Fruit fly (Drosophila melanogaster) whole organism, adult: ENCODE measurements around the gene CG6441.

Source experiments
- CG11617 ChIP-seq: fragments of 200-800 bp; sonication (Bioruptor generic); optimal IDR thresholded peaks from 2 replicates; lab custom pipeline; 2017; ENCODE audit warnings: mild to moderate bottlenecking, missing biosample characterization, missing genetic modification reagents, missing genetic modification characterization
- CG7045 ChIP-seq: fragments of 200-800 bp; sonication (Bioruptor generic); optimal IDR thresholded peaks from 2 replicates; lab custom pipeline; 2017; ENCODE audit warnings: missing biosample characterization, mild to moderate bottlenecking, missing genetic modification characterization
- Clk ChIP-seq: fragments of 200-800 bp; sonication (Bioruptor generic); optimal IDR thresholded peaks from 2 replicates; lab custom pipeline; 2017; ENCODE audit warnings: missing biosample characterization, missing genetic modification characterization
- kay ChIP-seq: fragments of 200-800 bp; sonication (Bioruptor generic); peaks from one replicate; lab custom pipeline; 2016; ENCODE audit warnings: missing biosample characterization, missing genetic modification characterization, borderline replicate concordance
- ovo ChIP-seq: fragments of 200-800 bp; sonication (Bioruptor generic); optimal IDR thresholded peaks from 2 replicates; lab custom pipeline; 2016; ENCODE audit warnings: missing biosample characterization, missing genetic modification characterization
- toe ChIP-seq: fragments of 200-800 bp; sonication (Bioruptor generic); optimal IDR thresholded peaks from 2 replicates; lab custom pipeline; 2016; ENCODE audit warnings: missing biosample characterization, missing genetic modification characterization

dm6 chr2L:7491902-7492301 lies 17.4 kb downstream of the CG6441 start:
- no peak for TF ChIP-seq ovo
- no peak for TF ChIP-seq CG11617 (GFP tag; lab: Kevin White, UChicago)
- TF ChIP-seq kay (GFP tag; lab: Kevin White, UChicago) = no peak
- TF ChIP-seq toe = no peak
- TF ChIP-seq CG7045 (GFP tag; lab: Kevin White, UChicago) = no peak
- TF ChIP-seq Clk (GFP tag; lab: Kevin White, UChicago) = no peak
